Worm (Caenorhabditis elegans) whole organism, L4 larva: ENCODE results near the gene F26F4.9.

Source experiments
- F10B5.3 ChIP-seq: sonication (generic microtip); optimal IDR thresholded peaks from 2 replicates; lab custom pipeline; 2016; ENCODE audit warnings: mild to moderate bottlenecking, missing genetic modification characterization, missing compliant biosample characterization
- aha-1 ChIP-seq: fragments of 150-350 bp; peaks from one replicate; lab custom pipeline; 2014; ENCODE audit warnings: missing biosample characterization, missing genetic modification characterization
- daf-16 ChIP-seq, 3 experiments: sonication (generic microtip); optimal IDR thresholded peaks; 2 replicates each; lab custom pipeline; 2016 to 2017; ENCODE audit warnings: missing genetic modification characterization in 3 of 3, missing genetic modification reagents in 3 of 3, mild to moderate bottlenecking in 2 of 3, missing compliant biosample characterization in 2 of 3, missing biosample characterization in 1 of 3, moderate library complexity in 1 of 3
- dpl-1 ChIP-seq: fragments of 150-350 bp; optimal IDR thresholded peaks from 2 replicates; lab custom pipeline; 2014; ENCODE audit warnings: missing biosample characterization, missing genetic modification reagents, missing genetic modification characterization
- fos-1 ChIP-seq: fragments of 150-350 bp; optimal IDR thresholded peaks from 2 replicates; lab custom pipeline; 2014; ENCODE audit warnings: missing biosample characterization, missing genetic modification characterization
- hlh-30 ChIP-seq: sonication (generic microtip); optimal IDR thresholded peaks from 2 replicates; lab custom pipeline; 2017; ENCODE audit warnings: antibody characterized with exemption, mild to moderate bottlenecking, missing genetic modification characterization, missing compliant biosample characterization; ENCODE audit not compliant: insufficient read depth
- jun-1 ChIP-seq: fragments of 150-350 bp; optimal IDR thresholded peaks from 2 replicates; lab custom pipeline; 2014; ENCODE audit warnings: missing biosample characterization, missing genetic modification reagents, missing genetic modification characterization
- lin-15B ChIP-seq: fragments of 150-350 bp; sonication (generic microtip); optimal IDR thresholded peaks from 3 replicates; lab custom pipeline; 2014; ENCODE audit warnings: missing biosample characterization, missing genetic modification characterization
- mdl-1 ChIP-seq, 2 experiments: fragments of 150-350 bp in 1 of 2; sonication (generic microtip) in 1 of 2; optimal IDR thresholded peaks; 2 replicates each; lab custom pipeline; 2014 to 2017; ENCODE audit warnings: missing biosample characterization in 2 of 2, missing genetic modification characterization in 2 of 2
- nhr-237 ChIP-seq: sonication (generic microtip); optimal IDR thresholded peaks from 2 replicates; lab custom pipeline; 2017; ENCODE audit warnings: missing biosample characterization, missing genetic modification characterization
- pha-4 ChIP-seq, 2 experiments: fragments of 150-350 bp in 1 of 2; fragments of 200-800 bp in 1 of 2; sonication (Bioruptor generic) in 1 of 2; IDR thresholded peaks in 1 of 2; optimal IDR thresholded peaks in 1 of 2; 2 replicates each; pipeline versions ENCODE4 v1.3.6 to Lab custom; 2014 to 2022; ENCODE audit warnings: missing genetic modification characterization in 2 of 2, missing genetic modification reagents in 2 of 2, missing biosample characterization in 1 of 2, missing compliant biosample characterization in 1 of 2
- tag-97 ChIP-seq: fragments of 200-800 bp; sonication (Bioruptor generic); IDR thresholded peaks from 2 replicates; pipeline ENCODE4 v1.3.6; 2022; ENCODE audit warnings: missing genetic modification characterization, missing compliant biosample characterization
- zfp-2 ChIP-seq: sonication (generic microtip); optimal IDR thresholded peaks from 2 replicates; lab custom pipeline; 2016; ENCODE audit warnings: mild to moderate bottlenecking, missing genetic modification characterization, missing compliant biosample characterization
- ztf-11 ChIP-seq: fragments of 150-350 bp; optimal IDR thresholded peaks from 2 replicates; lab custom pipeline; 2014; ENCODE audit warnings: missing biosample characterization, missing genetic modification characterization

DNA sequence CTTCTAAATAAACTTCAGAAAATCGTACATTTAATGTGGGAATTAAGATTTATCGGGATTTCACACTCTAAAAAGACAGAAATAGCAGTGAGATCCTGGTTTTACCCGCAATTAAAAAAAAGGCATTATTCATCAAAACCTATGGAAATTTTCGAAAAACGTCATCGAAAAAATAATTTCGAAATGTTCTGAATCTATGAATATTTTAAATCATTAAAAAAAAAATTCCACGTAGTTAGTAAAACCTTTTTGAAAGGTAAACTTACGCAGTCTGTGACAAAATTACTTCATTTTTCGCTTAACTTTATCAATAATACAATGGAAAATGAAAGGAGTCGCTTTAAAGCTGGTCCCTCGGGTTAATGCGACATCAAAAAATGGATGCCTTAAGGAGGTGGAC is 44.2 kb upstream of the F26F4.9 start, which contains the start of gene C26E6.1:
- TF ChIP-seq fos-1 (tag; lab: Kevin White, UChicago), result no peak
- no peak for TF ChIP-seq zfp-2
- TF ChIP-seq jun-1, result no peak
- TF ChIP-seq mdl-1 (tag; optimal IDR thresholded peaks at IDR 0.05; lab: Kevin White, UChicago), result no peak
- TF ChIP-seq nhr-237 (tag; lab: Kevin White, UChicago), result no peak
- no peak for TF ChIP-seq daf-16 (GFP tag; optimal IDR thresholded peaks at IDR 0.05; lab: Kevin White, UChicago)
- TF ChIP-seq daf-16 (tag; optimal IDR thresholded peaks at IDR 0.05; lab: Kevin White, UChicago), result no peak
- no peak for TF ChIP-seq lin-15B
- no peak for TF ChIP-seq pha-4 (GFP tag; IDR thresholded peaks at IDR 0.05; lab: Robert Waterston, UW)
- no peak for TF ChIP-seq pha-4 (tag; optimal IDR thresholded peaks at IDR 0.05; lab: Kevin White, UChicago)
- no peak for TF ChIP-seq hlh-30 (tag; lab: Kevin White, UChicago)
- no peak for TF ChIP-seq aha-1 (tag; lab: Kevin White, UChicago)
- TF ChIP-seq dpl-1, result no peak
- TF ChIP-seq ztf-11 (tag; lab: Kevin White, UChicago), result no peak
- no peak for TF ChIP-seq F10B5.3
- no peak for TF ChIP-seq tag-97 (GFP tag; lab: Robert Waterston, UW)
